Fruit fly (Drosophila melanogaster) whole organism: ENCODE measurements around the gene defl.

Experiments used
- Dll ChIP-seq: fragments of >200 bp; optimal IDR thresholded peaks from 2 replicates; lab custom pipeline; 2017
- usp ChIP-seq: fragments of >200 bp; optimal IDR thresholded peaks from 2 replicates; lab custom pipeline; 2017; ENCODE audit warnings: missing biosample characterization, missing genetic modification characterization, mixed read lengths

- TF ChIP-seq Dll (lab: Kevin White, UChicago), result no peak
- TF ChIP-seq usp (GFP tag; lab: Kevin White, UChicago), result no peak
These were observed 47.7 kb upstream of the defl start for dm6 chr3L:9675528-9675963.
